Worm (Caenorhabditis elegans) whole organism, L3 larva: Measurements from ENCODE around the gene ppm-2.
A peak's percentile ranks its signal among the peaks of the same experiment; 100 is the strongest.

Source experiments
- nhr-25 ChIP-seq: sonication (generic microtip); optimal IDR thresholded peaks from 2 replicates; lab custom pipeline; 2017; ENCODE audit warnings: missing biosample characterization, missing genetic modification characterization
- unc-39 ChIP-seq: sonication (generic microtip); optimal IDR thresholded peaks from 4 replicates; lab custom pipeline; 2017; ENCODE audit warnings: missing biosample characterization, missing genetic modification characterization
- zag-1 ChIP-seq: fragments of 150-350 bp; optimal IDR thresholded peaks from 2 replicates; lab custom pipeline; 2014; ENCODE audit warnings: missing biosample characterization, missing genetic modification characterization
- ztf-11 ChIP-seq: fragments of 150-350 bp; optimal IDR thresholded peaks from 2 replicates; lab custom pipeline; 2014; ENCODE audit warnings: missing biosample characterization, missing genetic modification characterization

ce11 chrIII:4612334-4612953 is 37.9 kb upstream of the ppm-2 start, which contains the start of gene sel-2:
- no peak for TF ChIP-seq zag-1 (tag; lab: Kevin White, UChicago)
- no peak for TF ChIP-seq unc-39 (tag; lab: Kevin White, UChicago)
- no peak for TF ChIP-seq ztf-11 (tag; lab: Kevin White, UChicago)
- peak; percentile 39 for TF ChIP-seq nhr-25 (tag; lab: Kevin White, UChicago)
